Worm (Caenorhabditis elegans) whole organism, L2 larva: ENCODE results near the gene col-38.

Experiments used
- C34F6.9 ChIP-seq: fragments of 150-350 bp; optimal IDR thresholded peaks from 2 replicates; lab custom pipeline; 2014; ENCODE audit warnings: missing biosample characterization, missing genetic modification characterization
- R02D3.7 ChIP-seq: fragments of 150-350 bp; optimal IDR thresholded peaks from 2 replicates; lab custom pipeline; 2014; ENCODE audit warnings: missing biosample characterization, missing genetic modification characterization
- alr-1 ChIP-seq: fragments of 150-350 bp; optimal IDR thresholded peaks from 2 replicates; lab custom pipeline; 2014; ENCODE audit warnings: missing biosample characterization, missing genetic modification characterization
- aly-2 ChIP-seq: fragments of 150-350 bp; optimal IDR thresholded peaks from 2 replicates; lab custom pipeline; 2014; ENCODE audit warnings: missing biosample characterization, missing genetic modification characterization
- ama-1 ChIP-seq: fragments of 150-350 bp; optimal IDR thresholded peaks from 2 replicates; lab custom pipeline; 2018; ENCODE audit warnings: inconsistent platforms
- blmp-1 ChIP-seq: sonication (generic microtip); optimal IDR thresholded peaks from 2 replicates; lab custom pipeline; 2017; ENCODE audit warnings: missing genetic modification characterization, mild to moderate bottlenecking, missing compliant biosample characterization, antibody characterized with exemption, moderate library complexity; ENCODE audit not compliant: insufficient read depth
- crh-2 ChIP-seq: sonication (generic microtip); optimal IDR thresholded peaks from 2 replicates; lab custom pipeline; 2017; ENCODE audit warnings: missing biosample characterization, missing genetic modification characterization
- dmd-4 ChIP-seq: sonication (generic microtip); optimal IDR thresholded peaks from 2 replicates; lab custom pipeline; 2017; ENCODE audit warnings: missing biosample characterization, missing genetic modification characterization
- egl-27 ChIP-seq: sonication (generic microtip); optimal IDR thresholded peaks from 3 replicates; lab custom pipeline; 2017; ENCODE audit warnings: missing biosample characterization, missing genetic modification reagents, missing genetic modification characterization
- elt-1 ChIP-seq: fragments of 150-350 bp; optimal IDR thresholded peaks from 2 replicates; lab custom pipeline; 2014; ENCODE audit warnings: missing biosample characterization, missing genetic modification characterization
- elt-3 ChIP-seq: sonication (generic microtip); optimal IDR thresholded peaks from 2 replicates; lab custom pipeline; 2017; ENCODE audit warnings: missing biosample characterization, missing genetic modification characterization
- gmeb-1 ChIP-seq: fragments of 150-350 bp; optimal IDR thresholded peaks from 2 replicates; lab custom pipeline; 2014; ENCODE audit warnings: missing biosample characterization, missing genetic modification characterization
- lin-13 ChIP-seq: fragments of 150-350 bp; optimal IDR thresholded peaks from 2 replicates; lab custom pipeline; 2014; ENCODE audit warnings: missing biosample characterization, missing genetic modification reagents, missing genetic modification characterization
- lin-39 ChIP-seq: fragments of 150-350 bp; optimal IDR thresholded peaks from 2 replicates; lab custom pipeline; 2014; ENCODE audit warnings: missing biosample characterization, missing genetic modification reagents, missing genetic modification characterization
- lsy-2 ChIP-seq, 2 experiments: fragments of 150-350 bp in 1 of 2; sonication (generic microtip) in 1 of 2; optimal IDR thresholded peaks; 2 replicates each; lab custom pipeline; 2014 to 2017; ENCODE audit warnings: missing biosample characterization in 2 of 2, missing genetic modification characterization in 2 of 2
- mab-5 ChIP-seq: fragments of 150-350 bp; optimal IDR thresholded peaks from 2 replicates; lab custom pipeline; 2014; ENCODE audit warnings: missing biosample characterization, missing genetic modification characterization
- mbf-1 ChIP-seq: sonication (generic microtip); optimal IDR thresholded peaks from 2 replicates; lab custom pipeline; 2017; ENCODE audit warnings: missing biosample characterization, missing genetic modification characterization
- mdl-1 ChIP-seq, 2 experiments: fragments of 150-350 bp in 1 of 2; sonication (generic microtip) in 1 of 2; optimal IDR thresholded peaks; 2 replicates each; lab custom pipeline; 2017; ENCODE audit warnings: missing biosample characterization in 2 of 2, missing genetic modification characterization in 2 of 2
- nhr-10 ChIP-seq: sonication (generic microtip); optimal IDR thresholded peaks from 2 replicates; lab custom pipeline; 2017; ENCODE audit warnings: missing biosample characterization, missing genetic modification characterization
- nhr-11 ChIP-seq: fragments of 150-350 bp; optimal IDR thresholded peaks from 2 replicates; lab custom pipeline; 2014; ENCODE audit warnings: missing biosample characterization, missing genetic modification characterization
- nhr-12 ChIP-seq: fragments of 150-350 bp; optimal IDR thresholded peaks from 2 replicates; lab custom pipeline; 2014; ENCODE audit warnings: missing biosample characterization, missing genetic modification characterization
- nhr-129 ChIP-seq: fragments of 150-350 bp; optimal IDR thresholded peaks from 2 replicates; lab custom pipeline; 2014; ENCODE audit warnings: missing biosample characterization, missing genetic modification characterization
- nhr-23 ChIP-seq: fragments of 150-350 bp; optimal IDR thresholded peaks from 2 replicates; lab custom pipeline; 2014; ENCODE audit warnings: missing biosample characterization, missing genetic modification reagents, missing genetic modification characterization
- nhr-237 ChIP-seq: fragments of 150-350 bp; optimal IDR thresholded peaks from 2 replicates; lab custom pipeline; 2014; ENCODE audit warnings: missing biosample characterization, missing genetic modification characterization
- nhr-25 ChIP-seq: fragments of 150-350 bp; sonication (generic microtip); optimal IDR thresholded peaks from 3 replicates; lab custom pipeline; 2014; ENCODE audit warnings: missing biosample characterization, missing genetic modification characterization
- nhr-6 ChIP-seq: fragments of 150-350 bp; optimal IDR thresholded peaks from 2 replicates; lab custom pipeline; 2014; ENCODE audit warnings: missing biosample characterization, missing genetic modification characterization
- nhr-77 ChIP-seq: fragments of 150-350 bp; optimal IDR thresholded peaks from 2 replicates; lab custom pipeline; 2014; ENCODE audit warnings: missing biosample characterization, missing genetic modification characterization
- sem-4 ChIP-seq: fragments of 150-350 bp; optimal IDR thresholded peaks from 2 replicates; lab custom pipeline; 2014; ENCODE audit warnings: missing biosample characterization, missing genetic modification reagents, missing genetic modification characterization
- skn-1 ChIP-seq: sonication (generic microtip); optimal IDR thresholded peaks from 2 replicates; lab custom pipeline; 2017; ENCODE audit warnings: missing biosample characterization, missing genetic modification characterization
- snpc-4 ChIP-seq: fragments of 150-350 bp; optimal IDR thresholded peaks from 2 replicates; lab custom pipeline; 2014; ENCODE audit warnings: missing biosample characterization, missing genetic modification characterization
- unc-55 ChIP-seq: fragments of 150-350 bp; sonication (generic microtip); optimal IDR thresholded peaks from 3 replicates; lab custom pipeline; 2014; ENCODE audit warnings: missing biosample characterization, missing genetic modification reagents, missing genetic modification characterization
- zag-1 ChIP-seq: fragments of 150-350 bp; optimal IDR thresholded peaks from 2 replicates; lab custom pipeline; 2014; ENCODE audit warnings: missing biosample characterization, missing genetic modification characterization
- ztf-1 ChIP-seq: fragments of 200-800 bp; sonication (Bioruptor generic); conservative IDR thresholded peaks from 2 replicates; pipeline ENCODE4 v1.3.6; 2022; ENCODE audit warnings: missing genetic modification characterization, missing compliant biosample characterization
- ztf-11 ChIP-seq: sonication (generic microtip); optimal IDR thresholded peaks from 2 replicates; lab custom pipeline; 2017; ENCODE audit warnings: missing biosample characterization, missing genetic modification characterization
- ztf-4 ChIP-seq: fragments of 150-350 bp; optimal IDR thresholded peaks from 2 replicates; lab custom pipeline; 2014; ENCODE audit warnings: missing biosample characterization, missing genetic modification characterization

The col-38 gene

DNA sequence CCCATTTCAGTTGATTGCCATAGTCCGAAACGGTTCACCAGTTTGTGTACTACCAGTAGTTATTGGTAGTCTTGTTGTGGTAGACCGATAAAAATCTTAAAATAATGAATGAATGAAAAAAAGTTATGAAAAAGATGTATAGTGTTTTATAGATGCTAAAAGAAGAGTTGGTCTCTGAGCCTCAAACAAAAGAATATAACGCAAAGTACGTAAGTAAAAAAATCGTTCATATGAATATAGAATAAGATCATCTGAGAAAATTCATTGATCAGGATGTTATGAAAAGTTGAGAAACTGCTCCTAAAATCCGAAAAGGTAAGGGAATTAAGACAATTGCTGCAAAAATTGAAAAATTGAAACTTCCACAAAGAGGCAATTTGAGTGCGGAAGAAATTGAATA, 48.6 kb upstream of the col-38 start, which contains the start of gene chhy-1:
TSS of gene chhy-1 (minus strand) at position 101 of the 400 bp plus-strand sequence.
- TF ChIP-seq mab-5: no peak
- no peak for TF ChIP-seq elt-3 (tag; lab: Kevin White, UChicago)
- no peak for TF ChIP-seq ztf-4 (tag; lab: Kevin White, UChicago)
- no peak for TF ChIP-seq alr-1 (tag; lab: Kevin White, UChicago)
- TF ChIP-seq egl-27 (tag; lab: Kevin White, UChicago): no peak
- TF ChIP-seq, all 48 proteins: peak for 0

DNA sequence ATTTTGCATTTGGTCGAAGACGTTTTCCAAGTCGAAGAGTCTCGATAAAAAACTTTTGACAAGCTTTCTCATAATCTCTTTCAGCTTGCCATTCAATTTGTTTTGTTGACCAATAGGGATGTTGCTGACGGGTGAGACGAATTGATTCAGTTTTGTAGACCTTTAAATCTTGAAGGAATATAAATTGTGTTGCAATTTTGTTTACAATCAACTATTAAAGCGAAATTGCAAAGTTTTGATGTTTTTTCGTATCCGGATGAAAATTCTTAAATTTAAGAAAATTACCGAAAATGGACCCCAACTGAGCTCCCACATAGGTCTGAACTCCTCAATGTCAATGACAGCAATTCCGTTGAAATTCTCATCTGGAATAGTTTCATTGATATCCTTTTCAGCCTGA, 47.3 kb upstream of the col-38 start:
- no peak for TF ChIP-seq gmeb-1 (tag; lab: Kevin White, UChicago)
- no peak for TF ChIP-seq blmp-1 (tag; lab: Kevin White, UChicago)
- TF ChIP-seq zag-1 (tag; lab: Kevin White, UChicago): no peak
- no peak for TF ChIP-seq nhr-12
- no peak for TF ChIP-seq ama-1 (lab: Kevin White, UChicago)
- TF ChIP-seq mbf-1 (tag; lab: Kevin White, UChicago): no peak
- no peak for TF ChIP-seq snpc-4 (tag; lab: Kevin White, UChicago)
- no peak for TF ChIP-seq ztf-11 (tag; lab: Kevin White, UChicago)
- no peak for TF ChIP-seq nhr-237 (tag; lab: Kevin White, UChicago)
- TF ChIP-seq C34F6.9 (tag; lab: Kevin White, UChicago): no peak
- TF ChIP-seq lin-39 (tag; lab: Kevin White, UChicago): no peak
- no peak for TF ChIP-seq unc-55 (GFP tag; lab: Kevin White, UChicago)
- TF ChIP-seq nhr-10: no peak
- TF ChIP-seq aly-2: no peak
- TF ChIP-seq skn-1: no peak
- TF ChIP-seq elt-3 (tag; lab: Kevin White, UChicago): no peak

DNA sequence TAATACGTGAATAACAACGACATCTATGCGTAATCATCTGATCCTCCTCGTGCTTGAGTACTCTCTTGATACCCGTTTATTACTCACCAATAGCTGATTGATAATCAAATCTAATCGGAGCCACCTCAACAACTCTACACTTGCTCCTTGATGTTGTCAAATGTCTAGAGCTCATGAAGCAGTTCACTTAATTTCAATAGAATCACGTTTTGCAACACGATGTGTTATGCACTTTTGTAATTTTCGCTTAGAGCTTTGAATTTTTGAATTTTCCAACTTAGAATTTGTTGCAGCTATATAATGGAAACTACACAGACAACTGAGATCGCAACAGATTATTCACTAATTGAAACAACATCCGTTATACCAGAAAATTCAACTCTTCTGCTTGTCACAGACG, 43.6 kb upstream of the col-38 start, which contains the start of gene T22C8.1:
TSS of gene T22C8.1 (plus strand) at position 301 of the 400 bp plus-strand sequence.
- no peak for TF ChIP-seq ztf-4 (tag; lab: Kevin White, UChicago)

- TF ChIP-seq nhr-129: no peak
- no peak for TF ChIP-seq blmp-1 (tag; lab: Kevin White, UChicago)
- no peak for TF ChIP-seq ztf-4 (tag; lab: Kevin White, UChicago)
These were observed 42.4 kb upstream of the col-38 start for ce11 chrII:8611330-8611729.

- no peak for TF ChIP-seq lin-13 (GFP tag; lab: Kevin White, UChicago)
- no peak for TF ChIP-seq zag-1 (tag; lab: Kevin White, UChicago)
- no peak for TF ChIP-seq lsy-2 (tag; optimal IDR thresholded peaks at IDR 0.05; lab: Kevin White, UChicago)
These were observed 41.7 kb upstream of the col-38 start for ce11 chrII:8610585-8610984.

DNA sequence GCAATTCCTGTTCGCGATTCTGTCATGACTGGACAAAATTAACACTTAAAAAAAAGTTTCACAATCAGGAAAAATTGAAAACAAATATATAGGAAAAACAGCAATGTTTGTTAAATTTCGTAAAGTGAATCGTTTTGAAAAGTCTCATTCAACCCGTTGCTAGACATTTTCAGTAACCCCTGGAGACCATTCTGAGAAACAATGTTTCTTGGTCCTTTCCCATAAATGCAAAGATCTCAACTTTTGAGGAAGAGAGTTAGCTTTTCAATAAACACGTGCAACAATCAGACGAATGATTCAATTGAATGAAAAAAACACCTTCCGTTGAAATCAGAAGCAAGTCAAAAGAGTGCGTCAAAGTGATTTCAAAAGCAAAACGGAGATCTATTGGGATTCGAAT, 41.2 kb upstream of the col-38 start, which contains the start of gene F28C6.9:
TSS of gene F28C6.9 (minus strand) at position 101 of the 400 bp plus-strand sequence.
- TF ChIP-seq nhr-237 (tag; lab: Kevin White, UChicago) (no peak), nhr-10 (no peak), unc-55 (GFP tag; lab: Kevin White, UChicago) (no peak), ztf-1 (no peak), nhr-25 (tag; lab: Kevin White, UChicago) (no peak), egl-27 (tag; lab: Kevin White, UChicago) (no peak), ztf-11 (tag; lab: Kevin White, UChicago) (no peak), mdl-1 (tag; optimal IDR thresholded peaks at IDR 0.05; lab: Kevin White, UChicago) (no peak), dmd-4 (tag; lab: Kevin White, UChicago) (no peak), lsy-2 (tag; optimal IDR thresholded peaks at IDR 0.05; lab: Kevin White, UChicago) (no peak), snpc-4 (tag; lab: Kevin White, UChicago) (no peak), R02D3.7 (tag; lab: Kevin White, UChicago) (no peak), nhr-129 (no peak), mab-5 (no peak), alr-1 (tag; lab: Kevin White, UChicago) (no peak), crh-2 (tag; lab: Kevin White, UChicago) (no peak), sem-4 (tag; lab: Kevin White, UChicago) (no peak)

DNA sequence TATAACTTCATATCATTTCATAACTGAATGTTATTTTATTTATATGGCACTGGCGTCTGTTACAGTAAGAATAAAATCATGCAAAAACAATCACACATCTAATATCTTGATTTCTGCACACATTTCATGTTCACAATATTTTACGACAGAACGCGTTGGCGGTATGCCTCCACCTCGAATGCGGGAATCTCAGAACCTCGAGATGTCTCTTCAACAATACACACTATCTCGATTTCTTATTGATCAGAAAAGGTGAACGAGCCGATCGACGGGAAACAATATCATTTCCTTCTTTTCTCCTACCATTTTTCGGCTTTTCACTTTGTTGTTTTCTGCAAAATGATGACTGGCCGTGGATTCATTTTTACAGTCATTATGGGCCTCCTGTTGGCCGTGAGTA, 38.8 kb upstream of the col-38 start, which contains the start of gene F28C6.10:
TSS of gene F28C6.10 (plus strand) at position 301 of the 400 bp plus-strand sequence.
- no peak for TF ChIP-seq nhr-11
- no peak for TF ChIP-seq unc-55 (GFP tag; lab: Kevin White, UChicago)
- no peak for TF ChIP-seq ztf-1
- TF ChIP-seq nhr-6 (tag; lab: Kevin White, UChicago): no peak
- TF ChIP-seq mbf-1 (tag; lab: Kevin White, UChicago): no peak
- TF ChIP-seq elt-1: no peak
- no peak for TF ChIP-seq ztf-4 (tag; lab: Kevin White, UChicago)
- TF ChIP-seq sem-4 (tag; lab: Kevin White, UChicago): no peak
- no peak for TF ChIP-seq blmp-1 (tag; lab: Kevin White, UChicago)
- TF ChIP-seq nhr-129: no peak
- no peak for TF ChIP-seq gmeb-1 (tag; lab: Kevin White, UChicago)
- TF ChIP-seq mab-5: no peak
- TF ChIP-seq ztf-11 (tag; lab: Kevin White, UChicago): no peak
- TF ChIP-seq nhr-23: no peak
- no peak for TF ChIP-seq nhr-77 (tag; lab: Kevin White, UChicago)
- TF ChIP-seq elt-3 (tag; lab: Kevin White, UChicago): no peak
